Fruit fly (Drosophila melanogaster) whole organism, embryonic: ENCODE measurements around the gene Lamtor3.

Experiments used
- Antp ChIP-seq: fragments of 200-800 bp; sonication (Bioruptor generic); optimal IDR thresholded peaks from 3 replicates; lab custom pipeline; 2016; ENCODE audit warnings: missing biosample characterization, missing genetic modification characterization
- Atf-2 ChIP-seq: fragments of 200-800 bp; sonication (Bioruptor generic); optimal IDR thresholded peaks from 2 replicates; lab custom pipeline; 2016; ENCODE audit warnings: missing biosample characterization, missing genetic modification characterization
- BEAF-32 ChIP-seq: fragments of 200-800 bp; sonication (Bioruptor generic); optimal IDR thresholded peaks from 3 replicates; lab custom pipeline; 2017; ENCODE audit warnings: missing biosample characterization, missing genetic modification characterization, mild to moderate bottlenecking, moderate library complexity, missing genetic modification reagents
- CG10267 ChIP-seq: fragments of 200-800 bp; sonication (Bioruptor generic); optimal IDR thresholded peaks from 2 replicates; lab custom pipeline; 2018; ENCODE audit warnings: missing biosample characterization, mild to moderate bottlenecking, missing genetic modification characterization, moderate library complexity
- CG11695 ChIP-seq: fragments of 200-800 bp; sonication (Bioruptor generic); IDR thresholded peaks from 3 replicates; pipeline ENCODE4 v1.3.6; 2022; ENCODE audit warnings: missing biosample characterization, missing genetic modification characterization
- CG13775 ChIP-seq: fragments of 200-800 bp; sonication (Bioruptor generic); optimal IDR thresholded peaks from 3 replicates; lab custom pipeline; 2017; ENCODE audit warnings: missing biosample characterization, mild to moderate bottlenecking, missing genetic modification characterization
- CG16779 ChIP-seq: fragments of 200-800 bp; sonication (Bioruptor generic); IDR thresholded peaks from 2 replicates; pipeline ENCODE4 v1.3.6; 2022; ENCODE audit warnings: missing biosample characterization, missing genetic modification characterization
- CG30020 ChIP-seq: fragments of 200-800 bp; optimal IDR thresholded peaks from 2 replicates; lab custom pipeline; 2019; ENCODE audit warnings: missing biosample characterization, mild to moderate bottlenecking, missing genetic modification characterization, moderate library complexity
- CG3281 ChIP-seq: fragments of 200-800 bp; sonication (Bioruptor generic); optimal IDR thresholded peaks from 3 replicates; lab custom pipeline; 2017; ENCODE audit warnings: missing biosample characterization, mild to moderate bottlenecking, missing genetic modification characterization
- CG6854 ChIP-seq: fragments of 200-800 bp; sonication (Bioruptor generic); optimal IDR thresholded peaks from 3 replicates; lab custom pipeline; 2017; ENCODE audit warnings: missing biosample characterization, mild to moderate bottlenecking, missing genetic modification characterization
- CG7357 ChIP-seq: fragments of 200-800 bp; sonication (Bioruptor generic); IDR thresholded peaks from 3 replicates; pipeline ENCODE4 v1.3.6; 2022; ENCODE audit warnings: missing biosample characterization, missing genetic modification characterization
- CG8359 ChIP-seq: fragments of 200-800 bp; sonication (Bioruptor generic); optimal IDR thresholded peaks from 2 replicates; lab custom pipeline; 2017; ENCODE audit warnings: missing biosample characterization, mild to moderate bottlenecking, missing genetic modification characterization, borderline replicate concordance
- CG8944 ChIP-seq: fragments of 200-800 bp; sonication (Bioruptor generic); optimal IDR thresholded peaks from 3 replicates; lab custom pipeline; 2016; ENCODE audit warnings: missing biosample characterization, missing genetic modification characterization
- CG9215 ChIP-seq: fragments of 200-800 bp; sonication (Bioruptor generic); IDR thresholded peaks from 2 replicates; pipeline ENCODE4 v1.3.6; 2022; ENCODE audit warnings: missing biosample characterization, missing genetic modification characterization
- CG9727 ChIP-seq: fragments of 200-800 bp; sonication (Bioruptor generic); optimal IDR thresholded peaks from 3 replicates; lab custom pipeline; 2017; ENCODE audit warnings: missing biosample characterization, mild to moderate bottlenecking, missing genetic modification characterization
- Chrac-16 ChIP-seq: fragments of 200-800 bp; sonication (Bioruptor generic); optimal IDR thresholded peaks from 3 replicates; lab custom pipeline; 2016; ENCODE audit warnings: missing biosample characterization, missing genetic modification characterization
- Doc2 ChIP-seq: fragments of 200-800 bp; sonication (Bioruptor generic); IDR thresholded peaks from 2 replicates; pipeline ENCODE4 v1.3.6; 2022; ENCODE audit warnings: missing biosample characterization, missing genetic modification characterization
- Dp ChIP-seq: fragments of 200-800 bp; sonication (Bioruptor generic); optimal IDR thresholded peaks from 2 replicates; lab custom pipeline; 2018; ENCODE audit warnings: missing biosample characterization, mild to moderate bottlenecking, missing genetic modification characterization, moderate library complexity
- Ets65A ChIP-seq: fragments of 200-800 bp; sonication (Bioruptor generic); peaks from one replicate; lab custom pipeline; 2016; ENCODE audit warnings: missing biosample characterization, missing genetic modification characterization
- Ets97D ChIP-seq: fragments of 200-800 bp; sonication (Bioruptor generic); optimal IDR thresholded peaks from 3 replicates; lab custom pipeline; 2016; ENCODE audit warnings: missing biosample characterization, missing genetic modification characterization
- Gsc ChIP-seq: fragments of 200-800 bp; sonication (Bioruptor generic); IDR thresholded peaks from 2 replicates; pipeline ENCODE4 v1.3.6; 2022; ENCODE audit warnings: missing biosample characterization, missing genetic modification characterization
- HmgZ ChIP-seq: fragments of 200-800 bp; sonication (Bioruptor generic); optimal IDR thresholded peaks from 2 replicates; lab custom pipeline; 2018; ENCODE audit warnings: missing biosample characterization, mild to moderate bottlenecking, missing genetic modification characterization
- Hr3 ChIP-seq: fragments of 200-800 bp; sonication (Bioruptor generic); optimal IDR thresholded peaks from 3 replicates; lab custom pipeline; 2016; ENCODE audit warnings: missing biosample characterization, missing genetic modification characterization
- Lpt ChIP-seq: fragments of >200 bp; optimal IDR thresholded peaks from 2 replicates; lab custom pipeline; 2018; ENCODE audit warnings: missing biosample characterization, missing genetic modification characterization
- MESR4 ChIP-seq: fragments of 200-800 bp; sonication (Bioruptor generic); optimal IDR thresholded peaks from 2 replicates; lab custom pipeline; 2018; ENCODE audit warnings: missing biosample characterization, mild to moderate bottlenecking, missing genetic modification characterization, moderate library complexity
- Mad ChIP-seq: fragments of 200-800 bp; sonication (Bioruptor generic); optimal IDR thresholded peaks from 2 replicates; lab custom pipeline; 2016; ENCODE audit warnings: missing biosample characterization, missing genetic modification characterization
- Neu2 ChIP-seq: fragments of 200-800 bp; sonication (Bioruptor generic); optimal IDR thresholded peaks from 3 replicates; lab custom pipeline; 2016; ENCODE audit warnings: missing biosample characterization, missing genetic modification characterization, borderline replicate concordance
- Scr ChIP-seq: fragments of 200-800 bp; sonication (Bioruptor generic); IDR thresholded peaks from 2 replicates; pipeline ENCODE4 v1.3.6; 2022; ENCODE audit warnings: missing biosample characterization, missing genetic modification characterization; ENCODE audit not compliant: partially characterized antibody
- Stat92E ChIP-seq, 3 experiments: fragments of >200 bp in 2 of 3; fragments of 200-800 bp in 1 of 3; sonication (Bioruptor generic) in 1 of 3; optimal IDR thresholded peaks; 2 replicates each; lab custom pipeline; 2017 to 2019; ENCODE audit warnings: missing biosample characterization in 3 of 3, missing genetic modification characterization in 3 of 3, mild to moderate bottlenecking in 1 of 3, moderate library complexity in 1 of 3
- aop ChIP-seq: fragments of 200-800 bp; sonication (Bioruptor generic); IDR thresholded peaks from 2 replicates; pipeline ENCODE4 v1.3.6; 2022; ENCODE audit warnings: missing biosample characterization, missing genetic modification characterization
- br ChIP-seq: fragments of >200 bp; optimal IDR thresholded peaks from 2 replicates; lab custom pipeline; 2017
- bsh ChIP-seq, 2 experiments: fragments of 200-800 bp; sonication (Bioruptor generic); optimal IDR thresholded peaks; 2 replicates each; lab custom pipeline; 2017 to 2018; ENCODE audit warnings: mild to moderate bottlenecking in 2 of 2, missing biosample characterization in 2 of 2, missing genetic modification characterization in 2 of 2, moderate library complexity in 1 of 2
- cato ChIP-seq: fragments of 200-800 bp; sonication (Bioruptor generic); optimal IDR thresholded peaks from 2 replicates; lab custom pipeline; 2016; ENCODE audit warnings: missing biosample characterization, missing genetic modification characterization, borderline replicate concordance
- crol ChIP-seq: fragments of 200-800 bp; sonication (Bioruptor generic); IDR thresholded peaks from 2 replicates; pipeline ENCODE4 v1.3.6; 2022; ENCODE audit warnings: missing biosample characterization, missing genetic modification characterization
- crp ChIP-seq, 2 experiments: fragments of 200-800 bp; sonication (Bioruptor generic); optimal IDR thresholded peaks; 2 replicates in 1 of 2; 3 replicates in 1 of 2; lab custom pipeline; 2017; ENCODE audit warnings: missing biosample characterization in 2 of 2, missing genetic modification characterization in 2 of 2, mild to moderate bottlenecking in 1 of 2, moderate library complexity in 1 of 2
- fd3F ChIP-seq: fragments of 200-800 bp; sonication (Bioruptor generic); optimal IDR thresholded peaks from 2 replicates; lab custom pipeline; 2018; ENCODE audit warnings: missing biosample characterization, mild to moderate bottlenecking, missing genetic modification characterization, moderate library complexity
- fd64A ChIP-seq: fragments of 200-800 bp; sonication (Bioruptor generic); optimal IDR thresholded peaks from 3 replicates; lab custom pipeline; 2018; ENCODE audit warnings: missing biosample characterization, mild to moderate bottlenecking, missing genetic modification characterization
- gfzf ChIP-seq: fragments of 200-800 bp; sonication (Bioruptor generic); optimal IDR thresholded peaks from 2 replicates; lab custom pipeline; 2016; ENCODE audit warnings: missing biosample characterization, mild to moderate bottlenecking, missing genetic modification characterization, moderate library complexity
- hbn ChIP-seq: fragments of 200-800 bp; sonication (Bioruptor generic); IDR thresholded peaks from 2 replicates; pipeline ENCODE4 v1.3.6; 2022; ENCODE audit warnings: missing biosample characterization, missing genetic modification characterization; ENCODE audit not compliant: partially characterized antibody
- jigr1 ChIP-seq: fragments of 200-800 bp; sonication (Bioruptor generic); IDR thresholded peaks from 3 replicates; pipeline ENCODE4 v1.3.6; 2022; ENCODE audit warnings: missing biosample characterization, missing genetic modification characterization
- ken ChIP-seq: fragments of 200-800 bp; sonication (Bioruptor generic); IDR thresholded peaks from 3 replicates; pipeline ENCODE4 v1.3.6; 2022; ENCODE audit warnings: missing biosample characterization, missing genetic modification characterization
- kni ChIP-seq: fragments of 200-800 bp; sonication (Bioruptor generic); optimal IDR thresholded peaks from 3 replicates; lab custom pipeline; 2017; ENCODE audit warnings: mild to moderate bottlenecking, missing biosample characterization, missing genetic modification reagents, missing genetic modification characterization
- nerfin-1 ChIP-seq: fragments of 200-800 bp; sonication (Bioruptor generic); optimal IDR thresholded peaks from 3 replicates; lab custom pipeline; 2019; ENCODE audit warnings: missing biosample characterization, mild to moderate bottlenecking, missing genetic modification characterization, moderate library complexity
- nerfin-2 ChIP-seq: fragments of 200-800 bp; sonication (Bioruptor generic); IDR thresholded peaks from 2 replicates; pipeline ENCODE4 v1.3.6; 2022; ENCODE audit warnings: missing biosample characterization, missing genetic modification characterization; ENCODE audit not compliant: partially characterized antibody
- tio ChIP-seq: fragments of 200-800 bp; sonication (Bioruptor generic); optimal IDR thresholded peaks from 2 replicates; lab custom pipeline; 2017; ENCODE audit warnings: missing biosample characterization, missing genetic modification characterization, inconsistent platforms
- tx ChIP-seq: fragments of 200-800 bp; sonication (Bioruptor generic); optimal IDR thresholded peaks from 2 replicates; lab custom pipeline; 2016; ENCODE audit warnings: missing biosample characterization, missing genetic modification characterization
- vvl ChIP-seq: fragments of 200-800 bp; sonication (Bioruptor generic); IDR thresholded peaks from 2 replicates; pipeline ENCODE4 v1.3.6; 2022; ENCODE audit warnings: missing biosample characterization, missing genetic modification characterization
- z ChIP-seq: fragments of 200-800 bp; sonication (Bioruptor generic); IDR thresholded peaks from 3 replicates; pipeline ENCODE4 v1.3.6; 2022; ENCODE audit warnings: missing biosample characterization, missing genetic modification characterization

The Lamtor3 gene

dm6 chr2L:17465915-17466677 is 14.9 kb upstream of the Lamtor3 start (continued):
- TF ChIP-seq MESR4 (no peak), crp (GFP tag; optimal IDR thresholded peaks at IDR 0.05; lab: Kevin White, UChicago) (peak in 1 of 2 experiments; percentile 45), BEAF-32 (no peak), Hr3 (GFP tag; lab: Kevin White, UChicago) (peak; percentile 74), z (GFP tag; lab: Robert Waterston, UW) (no peak), CG11695 (GFP tag; lab: Robert Waterston, UW) (peak; percentile 65), tx (peak; percentile 78), bsh (GFP tag; optimal IDR thresholded peaks at IDR 0.05; lab: Kevin White, UChicago) (peak; percentile 60 to 92), nerfin-2 (GFP tag; lab: Robert Waterston, UW) (no peak), CG9215 (GFP tag; lab: Robert Waterston, UW) (peak; percentile 48; the same call in 1 of the 2 replicates), aop (GFP tag; lab: Robert Waterston, UW) (no peak), Ets65A (GFP tag; lab: Kevin White, UChicago) (peak; percentile 94), CG10267 (tag; lab: Kevin White, UChicago) (peak; percentile 79), vvl (peak; percentile 90), cato (GFP tag; lab: Kevin White, UChicago) (peak; percentile 70), kni (GFP tag; lab: Kevin White, UChicago) (no peak), tio (GFP tag; lab: Kevin White, UChicago) (peak; percentile 79), CG7357 (GFP tag; lab: Robert Waterston, UW) (peak; percentile 65; the same call in 1 of the 3 replicates), fd3F (GFP tag; lab: Kevin White, UChicago) (peak; percentile 55), hbn (no peak), Gsc (no peak), Neu2 (GFP tag; lab: Kevin White, UChicago) (no peak), CG6854 (GFP tag; lab: Kevin White, UChicago) (peak; percentile 54), CG8359 (GFP tag; lab: Kevin White, UChicago) (peak; percentile 52), CG30020 (tag; lab: Kevin White, UChicago) (no peak), gfzf (GFP tag; lab: Kevin White, UChicago) (no peak), Ets97D (GFP tag; lab: Kevin White, UChicago) (peak; percentile 59), CG13775 (peak; percentile 73), CG3281 (GFP tag; lab: Kevin White, UChicago) (peak; percentile 75), nerfin-1 (tag; lab: Kevin White, UChicago) (peak; percentile 84), HmgZ (tag; lab: Kevin White, UChicago) (peak; percentile 73), Mad (GFP tag; lab: Kevin White, UChicago) (peak; percentile 33), Antp (GFP tag; lab: Kevin White, UChicago) (peak; percentile 74), Lpt (GFP tag; lab: Kevin White, UChicago) (no peak), fd64A (GFP tag; lab: Kevin White, UChicago) (peak; percentile 58), CG16779 (GFP tag; lab: Robert Waterston, UW) (no peak), jigr1 (GFP tag; lab: Robert Waterston, UW) (0 out of 3 replicates have a peak, but pooled peaks have one; percentile 43), br (no peak), Scr (GFP tag; lab: Robert Waterston, UW) (no peak), Dp (GFP tag; lab: Kevin White, UChicago) (no peak), crol (GFP tag; lab: Robert Waterston, UW) (peak; percentile 28; the same call in 1 of the 2 replicates), ken (GFP tag; lab: Robert Waterston, UW) (peak; percentile 81), CG9727 (GFP tag; lab: Kevin White, UChicago) (peak; percentile 81), Doc2 (0 out of 2 replicates have a peak, but pooled peaks have one; percentile 41), Stat92E (GFP tag; optimal IDR thresholded peaks at IDR 0.05; lab: Kevin White, UChicago) (no peak), Atf-2 (GFP tag; lab: Kevin White, UChicago) (peak; percentile 80), CG8944 (peak; percentile 77), Chrac-16 (GFP tag; lab: Kevin White, UChicago) (peak; percentile 72)
